Worm (Caenorhabditis elegans): Measurements from ENCODE around the gene B0034.4.

B0034.4 gene

ce11 chrII:5936009-5936408 lies 33.3 kb downstream of the B0034.4 start:
- TF ChIP-seq K09A11.1 (tag; optimal IDR thresholded peaks at IDR 0.05; ENCODE audit: insufficient read depth) = no peak
- TF ChIP-seq ceh-22 (tag; optimal IDR thresholded peaks at IDR 0.05) = no peak
- no peak for TF ChIP-seq che-1 (tag; optimal IDR thresholded peaks at IDR 0.05)
- no peak for TF ChIP-seq pros-1 (tag; optimal IDR thresholded peaks at IDR 0.05)
- no peak for TF ChIP-seq tbx-7 (tag; optimal IDR thresholded peaks at IDR 0.05)
- TF ChIP-seq C38D4.7 (GFP tag; optimal IDR thresholded peaks at IDR 0.05) = no peak
- no peak for TF ChIP-seq ceh-14 (tag; optimal IDR thresholded peaks at IDR 0.05)
- TF ChIP-seq ttx-3 (tag; optimal IDR thresholded peaks at IDR 0.05) = no peak
- TF ChIP-seq nhr-232 (tag; optimal IDR thresholded peaks at IDR 0.05) = no peak
- TF ChIP-seq K02D7.2 (tag; optimal IDR thresholded peaks at IDR 0.05) = no peak
- no peak for TF ChIP-seq lim-6 (tag; optimal IDR thresholded peaks at IDR 0.05)
- TF ChIP-seq pag-3 (tag; optimal IDR thresholded peaks at IDR 0.05; ENCODE audit: borderline replicate concordance) = no peak
- no peak for TF ChIP-seq mec-3 (tag; optimal IDR thresholded peaks at IDR 0.05; ENCODE audit: borderline replicate concordance)
- no peak for TF ChIP-seq Y22D7AL.16 (tag; optimal IDR thresholded peaks at IDR 0.05)
- TF ChIP-seq hlh-30 (tag; optimal IDR thresholded peaks at IDR 0.05; ENCODE audit: insufficient read depth) = no peak
- no peak for TF ChIP-seq rnt-1 (tag; optimal IDR thresholded peaks at IDR 0.05)
- no peak for TF ChIP-seq zip-5 (tag; optimal IDR thresholded peaks at IDR 0.05)
- no peak for TF ChIP-seq pha-2 (tag; optimal IDR thresholded peaks at IDR 0.05)
- TF ChIP-seq unc-42 (tag; optimal IDR thresholded peaks at IDR 0.05) = no peak

- peak; percentile 28 for TF ChIP-seq unc-55 (GFP tag; optimal IDR thresholded peaks at IDR 0.05)
- TF ChIP-seq ceh-2 (tag; optimal IDR thresholded peaks at IDR 0.05) = no peak
Measured at ce11 chrII:5933962-5934422, 35.3 kb downstream of the B0034.4 start.

ce11 chrII:5933133-5933532 lies 36.2 kb downstream of the B0034.4 start:
- TF ChIP-seq sox-2 (GFP tag; IDR thresholded peaks at IDR 0.05) = no peak
- TF ChIP-seq fkh-10 (GFP tag; optimal IDR thresholded peaks at IDR 0.05) = no peak
- TF ChIP-seq pqm-1 (tag; optimal IDR thresholded peaks at IDR 0.05) = no peak
- TF ChIP-seq ceh-48 (tag; optimal IDR thresholded peaks at IDR 0.05) = no peak
- TF ChIP-seq npax-4 (tag; optimal IDR thresholded peaks at IDR 0.05) = no peak
- TF ChIP-seq eyg-1 (tag; optimal IDR thresholded peaks at IDR 0.05) = no peak
- TF ChIP-seq fkh-6 (tag; optimal IDR thresholded peaks at IDR 0.05) = peak; percentile 25
- TF ChIP-seq hlh-6 (tag; optimal IDR thresholded peaks at IDR 0.05) = peak; percentile 30
- TF ChIP-seq nfya-1 (tag; optimal IDR thresholded peaks at IDR 0.05) = no peak

ce11 chrII:5931904-5932764 lies 37.2 kb downstream of the B0034.4 start:
- TF ChIP-seq sox-4 (tag; optimal IDR thresholded peaks at IDR 0.05) (no peak), hlh-30 (tag; optimal IDR thresholded peaks at IDR 0.05; ENCODE audit: insufficient read depth) (no peak), T23F11.4 (GFP tag; optimal IDR thresholded peaks at IDR 0.05) (no peak), F13H6.1 (tag; optimal IDR thresholded peaks at IDR 0.05) (no peak), unc-55 (GFP tag; optimal IDR thresholded peaks at IDR 0.05) (peak; percentile 88), hlh-13 (GFP tag; optimal IDR thresholded peaks at IDR 0.05) (no peak), pqm-1 (tag; optimal IDR thresholded peaks at IDR 0.05) (no peak), syd-9 (tag; optimal IDR thresholded peaks at IDR 0.05) (no peak), ttx-3 (tag; optimal IDR thresholded peaks at IDR 0.05) (no peak)

All from whole organism, late embryonic.